Fruit fly (Drosophila melanogaster) whole organism, embryonic: ENCODE results near the gene CG7653.

ENCODE experiments used
- ATbp ChIP-seq: fragments of 200-800 bp; sonication (Bioruptor generic); optimal IDR thresholded peaks from 2 replicates; lab custom pipeline; 2017; ENCODE audit warnings: missing biosample characterization, mild to moderate bottlenecking, missing genetic modification characterization, missing genetic modification reagents
- Atf3 ChIP-seq: fragments of 200-800 bp; sonication (Bioruptor generic); optimal IDR thresholded peaks from 3 replicates; lab custom pipeline; 2016; ENCODE audit warnings: missing biosample characterization, missing genetic modification characterization
- B-H2 ChIP-seq: fragments of 200-800 bp; sonication (Bioruptor generic); optimal IDR thresholded peaks from 2 replicates; lab custom pipeline; 2018; ENCODE audit warnings: missing biosample characterization, mild to moderate bottlenecking, missing genetic modification characterization
- Blimp-1 ChIP-seq: fragments of 200-800 bp; sonication (Bioruptor generic); optimal IDR thresholded peaks from 3 replicates; lab custom pipeline; 2018; ENCODE audit warnings: missing biosample characterization, missing genetic modification characterization, mild to moderate bottlenecking, moderate library complexity, missing genetic modification reagents
- CG10366 ChIP-seq: fragments of 200-800 bp; sonication (Bioruptor generic); IDR thresholded peaks from 2 replicates; pipeline ENCODE4 v1.3.6; 2022; ENCODE audit warnings: missing biosample characterization, missing genetic modification characterization
- CG11504 ChIP-seq: fragments of 200-800 bp; sonication (Bioruptor generic); optimal IDR thresholded peaks from 3 replicates; lab custom pipeline; 2019; ENCODE audit warnings: missing biosample characterization, mild to moderate bottlenecking, missing genetic modification characterization, moderate library complexity
- CG11723 ChIP-seq: fragments of 200-800 bp; sonication (Bioruptor generic); optimal IDR thresholded peaks from 2 replicates; lab custom pipeline; 2017; ENCODE audit warnings: missing biosample characterization, mild to moderate bottlenecking, missing genetic modification characterization
- CG12299 ChIP-seq: fragments of 200-800 bp; sonication (Bioruptor generic); optimal IDR thresholded peaks from 2 replicates; lab custom pipeline; 2018; ENCODE audit warnings: missing biosample characterization, mild to moderate bottlenecking, missing genetic modification characterization
- CG12769 ChIP-seq: fragments of 200-800 bp; sonication (Bioruptor generic); optimal IDR thresholded peaks from 2 replicates; lab custom pipeline; 2019; ENCODE audit warnings: missing biosample characterization, mild to moderate bottlenecking, missing genetic modification characterization, moderate library complexity
- CG13624 ChIP-seq: fragments of 200-800 bp; sonication (Bioruptor generic); optimal IDR thresholded peaks from 2 replicates; lab custom pipeline; 2016; ENCODE audit warnings: missing biosample characterization, missing genetic modification characterization
- CG17385 ChIP-seq: fragments of 200-800 bp; sonication (Bioruptor generic); optimal IDR thresholded peaks from 3 replicates; lab custom pipeline; 2018; ENCODE audit warnings: missing biosample characterization, mild to moderate bottlenecking, missing genetic modification characterization
- CG1792 ChIP-seq: fragments of 200-800 bp; sonication (Bioruptor generic); optimal IDR thresholded peaks from 2 replicates; lab custom pipeline; 2016; ENCODE audit warnings: missing biosample characterization, missing genetic modification characterization
- CG2116 ChIP-seq: fragments of 200-800 bp; sonication (Bioruptor generic); optimal IDR thresholded peaks from 3 replicates; lab custom pipeline; 2018; ENCODE audit warnings: missing biosample characterization, mild to moderate bottlenecking, missing genetic modification characterization
- CG2120 ChIP-seq: fragments of 200-800 bp; sonication (Bioruptor generic); optimal IDR thresholded peaks from 3 replicates; lab custom pipeline; 2016; ENCODE audit warnings: missing biosample characterization, missing genetic modification characterization
- CG3065 ChIP-seq: fragments of 200-800 bp; sonication (Bioruptor generic); optimal IDR thresholded peaks from 2 replicates; lab custom pipeline; 2016; ENCODE audit warnings: missing biosample characterization, missing genetic modification characterization
- CG31224 ChIP-seq: fragments of 200-800 bp; sonication (Bioruptor generic); IDR thresholded peaks from 2 replicates; pipeline ENCODE4 v1.3.6; 2022; ENCODE audit warnings: missing biosample characterization, missing genetic modification characterization
- CG34224 ChIP-seq: fragments of 200-800 bp; sonication (Bioruptor generic); IDR thresholded peaks from 3 replicates; pipeline ENCODE4 v1.3.6; 2022; ENCODE audit warnings: missing biosample characterization, missing genetic modification characterization; ENCODE audit not compliant: partially characterized antibody
- CG34376 ChIP-seq: fragments of 200-800 bp; sonication (Bioruptor generic); optimal IDR thresholded peaks from 2 replicates; lab custom pipeline; 2018; ENCODE audit warnings: missing biosample characterization, mild to moderate bottlenecking, missing genetic modification characterization
- CG7271 ChIP-seq: fragments of 200-800 bp; sonication (Bioruptor generic); optimal IDR thresholded peaks from 2 replicates; lab custom pipeline; 2018; ENCODE audit warnings: missing biosample characterization, mild to moderate bottlenecking, missing genetic modification characterization, moderate library complexity
- CG7372 ChIP-seq: fragments of 200-800 bp; sonication (Bioruptor generic); IDR thresholded peaks from 2 replicates; pipeline ENCODE4 v1.3.6; 2022; ENCODE audit warnings: missing biosample characterization, missing genetic modification characterization
- Deaf1 ChIP-seq: fragments of 200-800 bp; optimal IDR thresholded peaks from 3 replicates; lab custom pipeline; 2019; ENCODE audit warnings: missing biosample characterization, mild to moderate bottlenecking, missing genetic modification characterization, moderate library complexity
- Drgx ChIP-seq: fragments of 200-800 bp; sonication (Bioruptor generic); IDR thresholded peaks from 2 replicates; pipeline ENCODE4 v1.3.6; 2022; ENCODE audit warnings: missing biosample characterization, missing genetic modification characterization
- Fer1 ChIP-seq: fragments of 200-800 bp; sonication (Bioruptor generic); optimal IDR thresholded peaks from 2 replicates; lab custom pipeline; 2017; ENCODE audit warnings: missing biosample characterization, mild to moderate bottlenecking, missing genetic modification characterization
- Gsc ChIP-seq: fragments of 200-800 bp; sonication (Bioruptor generic); IDR thresholded peaks from 2 replicates; pipeline ENCODE4 v1.3.6; 2022; ENCODE audit warnings: missing biosample characterization, missing genetic modification characterization
- Hr51 ChIP-seq, 2 experiments: fragments of 200-800 bp; sonication (Bioruptor generic); optimal IDR thresholded peaks; 2 replicates in 1 of 2; 3 replicates in 1 of 2; lab custom pipeline; 2016 to 2018; ENCODE audit warnings: missing biosample characterization in 2 of 2, missing genetic modification characterization in 2 of 2, mild to moderate bottlenecking in 1 of 2, moderate library complexity in 1 of 2
- Myb ChIP-seq: fragments of 200-800 bp; sonication (Bioruptor generic); optimal IDR thresholded peaks from 2 replicates; lab custom pipeline; 2016; ENCODE audit warnings: missing biosample characterization, missing genetic modification characterization
- NC2β ChIP-seq: fragments of 200-800 bp; sonication (Bioruptor generic); optimal IDR thresholded peaks from 2 replicates; lab custom pipeline; 2016; ENCODE audit warnings: missing biosample characterization, missing genetic modification characterization
- Spps ChIP-seq: fragments of 200-800 bp; sonication (Bioruptor generic); optimal IDR thresholded peaks from 2 replicates; lab custom pipeline; 2018; ENCODE audit warnings: missing biosample characterization, mild to moderate bottlenecking, missing genetic modification characterization
- Sry-δ ChIP-seq: fragments of 200-800 bp; sonication (Bioruptor generic); optimal IDR thresholded peaks from 2 replicates; lab custom pipeline; 2016; ENCODE audit warnings: missing biosample characterization, missing genetic modification characterization
- Xrp1 ChIP-seq: fragments of 200-800 bp; sonication (Bioruptor generic); IDR thresholded peaks from 2 replicates; pipeline ENCODE4 v1.3.6; 2022; ENCODE audit warnings: missing biosample characterization, missing genetic modification characterization
- abd-A ChIP-seq: fragments of 200-800 bp; sonication (Bioruptor generic); optimal IDR thresholded peaks from 3 replicates; lab custom pipeline; 2019; ENCODE audit warnings: missing biosample characterization, mild to moderate bottlenecking, missing genetic modification characterization, moderate library complexity
- cato ChIP-seq: fragments of 200-800 bp; sonication (Bioruptor generic); optimal IDR thresholded peaks from 2 replicates; lab custom pipeline; 2016; ENCODE audit warnings: missing biosample characterization, missing genetic modification characterization, borderline replicate concordance
- chm ChIP-seq: fragments of 200-800 bp; sonication (Bioruptor generic); IDR thresholded peaks from 2 replicates; pipeline ENCODE4 v1.3.6; 2022; ENCODE audit warnings: missing biosample characterization, missing genetic modification characterization
- chn ChIP-seq: fragments of 200-800 bp; sonication (Bioruptor generic); optimal IDR thresholded peaks from 2 replicates; lab custom pipeline; 2016; ENCODE audit warnings: missing biosample characterization, missing genetic modification characterization
- cwo ChIP-seq: fragments of 200-800 bp; sonication (Bioruptor generic); optimal IDR thresholded peaks from 3 replicates; lab custom pipeline; 2017; ENCODE audit warnings: missing biosample characterization, missing genetic modification characterization, mild to moderate bottlenecking, moderate library complexity, missing genetic modification reagents
- dmrt99B ChIP-seq: fragments of 200-800 bp; sonication (Bioruptor generic); optimal IDR thresholded peaks from 2 replicates; lab custom pipeline; 2018; ENCODE audit warnings: missing biosample characterization, mild to moderate bottlenecking, missing genetic modification characterization, moderate library complexity
- dysf ChIP-seq: fragments of 200-800 bp; sonication (Bioruptor generic); IDR thresholded peaks from 3 replicates; pipeline ENCODE4 v1.3.6; 2022; ENCODE audit warnings: missing biosample characterization, missing genetic modification characterization
- exex ChIP-seq: fragments of 200-800 bp; sonication (Bioruptor generic); optimal IDR thresholded peaks from 4 replicates; lab custom pipeline; 2018; ENCODE audit warnings: missing biosample characterization, mild to moderate bottlenecking, missing genetic modification characterization, moderate library complexity
- fd64A ChIP-seq: fragments of 200-800 bp; sonication (Bioruptor generic); optimal IDR thresholded peaks from 3 replicates; lab custom pipeline; 2018; ENCODE audit warnings: missing biosample characterization, mild to moderate bottlenecking, missing genetic modification characterization
- ftz-f1 ChIP-seq: fragments of 200-800 bp; sonication (Bioruptor generic); optimal IDR thresholded peaks from 2 replicates; lab custom pipeline; 2016; ENCODE audit warnings: missing biosample characterization, missing genetic modification characterization
- gce ChIP-seq: fragments of 200-800 bp; sonication (Bioruptor generic); IDR thresholded peaks from 3 replicates; pipeline ENCODE4 v1.3.6; 2022; ENCODE audit warnings: missing biosample characterization, missing genetic modification characterization
- gt ChIP-seq: fragments of 200-800 bp; sonication (Bioruptor generic); IDR thresholded peaks from 2 replicates; pipeline ENCODE4 v1.3.6; 2022; ENCODE audit warnings: missing biosample characterization, missing genetic modification characterization
- ham ChIP-seq: fragments of 200-800 bp; sonication (Bioruptor generic); IDR thresholded peaks from 2 replicates; pipeline ENCODE4 v1.3.6; 2022; ENCODE audit warnings: missing biosample characterization, missing genetic modification characterization
- hb ChIP-seq: fragments of 200-800 bp; sonication (Bioruptor generic); IDR thresholded peaks from 3 replicates; pipeline ENCODE4 v1.3.6; 2022; ENCODE audit warnings: missing biosample characterization, missing genetic modification characterization; ENCODE audit not compliant: partially characterized antibody
- mld ChIP-seq: fragments of 200-800 bp; sonication (Bioruptor generic); IDR thresholded peaks from 3 replicates; pipeline ENCODE4 v1.3.6; 2022; ENCODE audit warnings: missing biosample characterization, missing genetic modification characterization; ENCODE audit not compliant: partially characterized antibody
- sens ChIP-seq: fragments of 200-800 bp; sonication (Bioruptor generic); peaks from one replicate; lab custom pipeline; 2016; ENCODE audit warnings: missing biosample characterization, missing genetic modification characterization
- sens-2 ChIP-seq: fragments of 200-800 bp; sonication (Bioruptor generic); IDR thresholded peaks from 2 replicates; pipeline ENCODE4 v1.3.6; 2022; ENCODE audit warnings: missing biosample characterization, missing genetic modification characterization
- seq ChIP-seq: fragments of 200-800 bp; sonication (Bioruptor generic); IDR thresholded peaks from 2 replicates; pipeline ENCODE4 v1.3.6; 2022; ENCODE audit warnings: missing biosample characterization, missing genetic modification characterization
- so ChIP-seq: fragments of 200-800 bp; sonication (Bioruptor generic); IDR thresholded peaks from 3 replicates; pipeline ENCODE4 v1.3.6; 2022; ENCODE audit warnings: missing biosample characterization, missing genetic modification characterization
- trh ChIP-seq: fragments of 200-800 bp; sonication (Bioruptor generic); optimal IDR thresholded peaks from 2 replicates; lab custom pipeline; 2016; ENCODE audit warnings: missing biosample characterization, missing genetic modification characterization

CG7653 gene

dm6 chr2L:15913674-15914037 is 33.7 kb upstream of the CG7653 start (continued):
- peak; percentile 72 for TF ChIP-seq ftz-f1
- TF ChIP-seq CG31224 (GFP tag; lab: Robert Waterston, UW): peak; percentile 95
- peak; percentile 28 for TF ChIP-seq CG12299 (tag; lab: Kevin White, UChicago)
- TF ChIP-seq CG34376 (GFP tag; lab: Kevin White, UChicago): peak; percentile 81
- no peak for TF ChIP-seq CG17385 (GFP tag; lab: Kevin White, UChicago)
- TF ChIP-seq fd64A: peak; percentile 10
- TF ChIP-seq CG34224 (GFP tag; lab: Robert Waterston, UW): peak; percentile 30; the same call in 1 of the 3 replicates
- peak; percentile 24 for TF ChIP-seq exex (tag; lab: Kevin White, UChicago)
- TF ChIP-seq Myb: no peak
- TF ChIP-seq CG10366 (GFP tag; lab: Robert Waterston, UW): 0 out of 2 replicates have a peak, but pooled peaks have one; percentile 37
- TF ChIP-seq cato: no peak
- TF ChIP-seq CG7372 (GFP tag; lab: Robert Waterston, UW): peak; percentile 91
- peak; percentile 83 for TF ChIP-seq Deaf1 (tag; lab: Kevin White, UChicago)
- peak; percentile 44 for TF ChIP-seq Blimp-1 (GFP tag; lab: Kevin White, UChicago)
- no peak for TF ChIP-seq gce
- no peak for TF ChIP-seq gt (GFP tag; lab: Robert Waterston, UW)
- TF ChIP-seq sens (GFP tag; lab: Kevin White, UChicago): peak; percentile 75
- no peak for TF ChIP-seq Hr51 (GFP tag; optimal IDR thresholded peaks at IDR 0.05; lab: Kevin White, UChicago)
- peak; percentile 86 for TF ChIP-seq abd-A (tag; lab: Kevin White, UChicago)
- TF ChIP-seq CG1792 (GFP tag; lab: Kevin White, UChicago): no peak
- peak; percentile 69 for TF ChIP-seq cwo (GFP tag; lab: Kevin White, UChicago)
- TF ChIP-seq so: peak; percentile 22; the same call in 1 of the 3 replicates
- TF ChIP-seq Spps (tag; lab: Kevin White, UChicago): no peak
- no peak for TF ChIP-seq ham
- no peak for TF ChIP-seq Gsc (GFP tag; lab: Robert Waterston, UW)
- 0 out of 2 replicates have a peak, but pooled peaks have one; percentile 50 for TF ChIP-seq chm (GFP tag; lab: Robert Waterston, UW)

dm6 chr2L:15912901-15913673 is 33.1 kb upstream of the CG7653 start:
- no peak for TF ChIP-seq seq (GFP tag; lab: Robert Waterston, UW)
- TF ChIP-seq hb (GFP tag; lab: Robert Waterston, UW): no peak
- no peak for TF ChIP-seq Atf3 (GFP tag; lab: Kevin White, UChicago)
- peak; percentile 43; the same call in 1 of the 2 replicates for TF ChIP-seq Xrp1 (GFP tag; lab: Robert Waterston, UW)
- TF ChIP-seq trh (GFP tag; lab: Kevin White, UChicago): peak; percentile 57
- TF ChIP-seq Fer1: peak; percentile 35
- peak; percentile 20 for TF ChIP-seq CG2116
- TF ChIP-seq ATbp (GFP tag; lab: Kevin White, UChicago): peak; percentile 43
- TF ChIP-seq CG3065 (GFP tag; lab: Kevin White, UChicago): no peak
- no peak for TF ChIP-seq NC2β
- TF ChIP-seq B-H2: peak; percentile 53
- TF ChIP-seq dmrt99B (tag; lab: Kevin White, UChicago): peak; percentile 86
- TF ChIP-seq CG13624 (GFP tag; lab: Kevin White, UChicago): no peak
- TF ChIP-seq Sry-δ (GFP tag; lab: Kevin White, UChicago): no peak
- TF ChIP-seq sens-2 (GFP tag; lab: Robert Waterston, UW): no peak
- no peak for TF ChIP-seq chn (GFP tag; lab: Kevin White, UChicago)
- TF ChIP-seq mld: no peak
- TF ChIP-seq CG12769 (tag; lab: Kevin White, UChicago): peak; percentile 99
- TF ChIP-seq CG2120 (GFP tag; lab: Kevin White, UChicago): peak; percentile 28
- no peak for TF ChIP-seq CG7271 (tag; lab: Kevin White, UChicago)
- no peak for TF ChIP-seq Drgx (GFP tag; lab: Robert Waterston, UW)
- peak; percentile 76 for TF ChIP-seq dysf (GFP tag; lab: Robert Waterston, UW)
- TF ChIP-seq CG11504 (tag; lab: Kevin White, UChicago): peak; percentile 88
- TF ChIP-seq CG11723 (GFP tag; lab: Kevin White, UChicago): peak; percentile 3
